Fruit fly (Drosophila melanogaster): ENCODE measurements around the gene Gbeta13F.

Gbeta13F gene

DNA sequence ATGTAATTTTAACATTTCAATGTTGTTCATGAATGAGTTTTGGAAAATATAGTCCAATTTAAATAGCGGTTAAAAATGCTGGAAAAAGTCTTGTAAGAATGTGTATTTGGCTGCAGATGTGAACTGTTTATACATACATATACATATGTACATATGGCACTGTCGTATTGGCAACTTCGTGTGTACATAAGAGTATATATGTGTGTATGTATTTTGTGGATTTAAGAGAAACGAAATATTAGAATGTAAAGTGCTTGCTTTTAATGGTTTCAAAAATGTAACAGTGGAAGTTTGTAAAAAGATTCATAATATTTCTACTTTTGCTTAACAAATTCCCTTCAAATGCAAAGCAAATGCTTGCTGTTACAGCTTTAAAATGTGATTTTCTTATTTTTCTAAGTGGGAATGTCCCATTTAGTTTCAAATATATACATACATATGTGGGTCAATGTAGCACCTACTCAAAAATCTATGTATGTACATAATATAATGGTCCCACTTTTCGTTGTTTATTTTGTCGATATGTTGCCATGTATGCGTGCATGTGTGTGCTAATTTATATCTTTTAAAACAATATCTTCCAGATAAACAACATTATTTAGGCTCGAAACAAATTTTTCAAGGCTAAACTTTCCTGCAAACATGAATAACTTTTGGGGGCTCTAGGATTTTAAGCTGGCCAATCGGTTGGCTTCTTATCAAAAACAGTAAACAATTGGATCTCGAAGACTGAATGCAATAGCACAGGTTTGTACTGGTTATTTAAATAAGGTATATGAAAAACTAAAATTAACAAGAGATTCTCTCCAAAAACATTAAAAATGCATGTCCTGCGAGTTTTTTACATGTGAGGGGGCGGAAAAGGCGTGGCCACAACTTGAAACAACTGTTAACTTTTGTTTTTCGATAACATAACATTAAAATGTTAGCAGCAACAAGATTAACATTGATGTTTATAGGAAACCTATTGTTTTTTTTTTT, 11.2 kb downstream of the Gbeta13F start (continued):
- TF ChIP-seq TFAM (GFP tag; optimal IDR thresholded peaks at IDR 0.05) (no peak), unc-4 (GFP tag; IDR thresholded peaks at IDR 0.05; ENCODE audit: partially characterized antibody) (no peak), twi (tag; optimal IDR thresholded peaks at IDR 0.05) (no peak), Gsc (GFP tag; IDR thresholded peaks at IDR 0.05) (no peak), CG10274 (GFP tag; optimal IDR thresholded peaks at IDR 0.05) (no peak), sisA (GFP tag; IDR thresholded peaks at IDR 0.05) (no peak), ewg (GFP tag; optimal IDR thresholded peaks at IDR 0.05) (no peak), shn (GFP tag; optimal IDR thresholded peaks at IDR 0.05) (no peak), CG17328 (GFP tag; IDR thresholded peaks at IDR 0.05) (no peak), CG12391 (tag; optimal IDR thresholded peaks at IDR 0.05) (no peak), NC2β (GFP tag; optimal IDR thresholded peaks at IDR 0.05) (peak; percentile 28), CG14050 (GFP tag; IDR thresholded peaks at IDR 0.05) (no peak), slp2 (GFP tag; optimal IDR thresholded peaks at IDR 0.05) (no peak), Drgx (GFP tag; IDR thresholded peaks at IDR 0.05) (no peak), scrt (GFP tag; optimal IDR thresholded peaks at IDR 0.05) (no peak), CG18476 (GFP tag; optimal IDR thresholded peaks at IDR 0.05) (peak; percentile 64), Dref (GFP tag; IDR thresholded peaks at IDR 0.05) (no peak), grau (tag; optimal IDR thresholded peaks at IDR 0.05) (no peak), cwo (GFP tag; optimal IDR thresholded peaks at IDR 0.05) (peak; percentile 59), CG12236 (GFP tag; optimal IDR thresholded peaks at IDR 0.05) (peak; percentile 55), ab (GFP tag; optimal IDR thresholded peaks at IDR 0.05) (no peak), CG2678 (tag; optimal IDR thresholded peaks at IDR 0.05) (no peak), chm (GFP tag; IDR thresholded peaks at IDR 0.05) (no peak; the same call in 1 of the 2 replicates), Rfx (GFP tag; IDR thresholded peaks at IDR 0.05) (peak; percentile 65; the same call in 1 of the 2 replicates), CoRest (tag; optimal IDR thresholded peaks at IDR 0.05) (no peak), CG5953 (GFP tag; IDR thresholded peaks at IDR 0.05) (0 out of 2 replicates have a peak, but pooled peaks have one; percentile 9), CG6791 (GFP tag; IDR thresholded peaks at IDR 0.05; ENCODE audit: partially characterized antibody) (no peak), CG8290 (GFP tag; optimal IDR thresholded peaks at IDR 0.05) (peak; percentile 7), CG8290 (tag; optimal IDR thresholded peaks at IDR 0.05) (peak in 1 of 2 experiments; percentile 40), Elba2 (GFP tag; optimal IDR thresholded peaks at IDR 0.05) (peak; percentile 74), unpg (GFP tag; optimal IDR thresholded peaks at IDR 0.05) (no peak), ro (GFP tag; IDR thresholded peaks at IDR 0.05) (no peak), lmd (GFP tag; IDR thresholded peaks at IDR 0.05) (no peak), Atf3 (GFP tag; optimal IDR thresholded peaks at IDR 0.05) (no peak), CG9932 (GFP tag; IDR thresholded peaks at IDR 0.05) (no peak), Scr (GFP tag; IDR thresholded peaks at IDR 0.05; ENCODE audit: partially characterized antibody) (no peak), cato (GFP tag; optimal IDR thresholded peaks at IDR 0.05; ENCODE audit: borderline replicate concordance) (no peak), H15 (GFP tag; IDR thresholded peaks at IDR 0.05) (no peak), HLH4C (GFP tag; IDR thresholded peaks at IDR 0.05; ENCODE audit: partially characterized antibody) (no peak), pita (GFP tag; optimal IDR thresholded peaks at IDR 0.05) (no peak), CG11696 (GFP tag; IDR thresholded peaks at IDR 0.05) (no peak; the same call in 1 of the 2 replicates), ttk (GFP tag; IDR thresholded peaks at IDR 0.05) (no peak), PHDP (tag; optimal IDR thresholded peaks at IDR 0.05) (peak; percentile 69), CG6654 (GFP tag; optimal IDR thresholded peaks at IDR 0.05) (no peak), Spps (tag; optimal IDR thresholded peaks at IDR 0.05) (no peak), tgo (GFP tag; IDR thresholded peaks at IDR 0.05) (no peak; the same call in 2 of the 3 replicates), CG2120 (GFP tag; optimal IDR thresholded peaks at IDR 0.05) (peak; percentile 57), corto (GFP tag; optimal IDR thresholded peaks at IDR 0.05) (no peak), CG18599 (GFP tag; optimal IDR thresholded peaks at IDR 0.05) (no peak)

All from whole organism, embryonic.